Worm (Caenorhabditis elegans) whole organism, L4 larva: ENCODE measurements around the gene nlp-28.
A peak's percentile ranks its signal among the peaks of the same experiment; 100 is the strongest.

Source experiments
- D1046.2 ChIP-seq: fragments of 200-800 bp; sonication (Bioruptor generic); IDR thresholded peaks from 2 replicates; pipeline ENCODE4 v1.3.6; 2022; ENCODE audit warnings: missing genetic modification characterization, missing compliant biosample characterization
- F37D6.2 ChIP-seq: sonication (generic microtip); optimal IDR thresholded peaks from 2 replicates; lab custom pipeline; 2016; ENCODE audit warnings: mild to moderate bottlenecking, missing genetic modification characterization, missing compliant biosample characterization
- F44E2.7 ChIP-seq: fragments of 200-800 bp; sonication (Bioruptor generic); IDR thresholded peaks from 2 replicates; pipeline ENCODE4 v2.1.2; 2022; ENCODE audit warnings: missing genetic modification characterization, missing compliant biosample characterization
- R02D3.7 ChIP-seq: fragments of 150-350 bp; sonication (generic microtip); optimal IDR thresholded peaks from 3 replicates; lab custom pipeline; 2014; ENCODE audit warnings: missing biosample characterization, missing genetic modification characterization
- T20F7.1 ChIP-seq: fragments of 200-800 bp; sonication (Bioruptor generic); optimal IDR thresholded peaks from 2 replicates; lab custom pipeline; 2018; ENCODE audit warnings: mild to moderate bottlenecking, missing genetic modification characterization, missing compliant biosample characterization
- Y75B8A.6 ChIP-seq: fragments of 200-800 bp; sonication (Bioruptor generic); IDR thresholded peaks from 2 replicates; pipeline ENCODE4 v1.3.6; 2022; ENCODE audit warnings: missing genetic modification reagents, missing genetic modification characterization, missing compliant biosample characterization
- aha-1 ChIP-seq: fragments of 150-350 bp; peaks from one replicate; lab custom pipeline; 2014; ENCODE audit warnings: missing biosample characterization, missing genetic modification characterization
- arid-1 ChIP-seq: fragments of 200-800 bp; sonication (Bioruptor generic); conservative IDR thresholded peaks from 2 replicates; pipeline ENCODE4 v1.3.6; 2022; ENCODE audit warnings: missing genetic modification reagents, missing genetic modification characterization, missing compliant biosample characterization
- ceh-32 ChIP-seq: sonication (generic microtip); optimal IDR thresholded peaks from 2 replicates; lab custom pipeline; 2016; ENCODE audit warnings: mild to moderate bottlenecking, missing genetic modification characterization, missing compliant biosample characterization; ENCODE audit not compliant: poor library complexity
- daf-12 ChIP-seq: fragments of 150-350 bp; optimal IDR thresholded peaks from 2 replicates; lab custom pipeline; 2014; ENCODE audit warnings: missing biosample characterization, missing genetic modification reagents, missing genetic modification characterization
- dmd-6 ChIP-seq: fragments of 200-800 bp; sonication (Bioruptor generic); IDR thresholded peaks from 2 replicates; pipeline ENCODE4 v1.3.6; 2022; ENCODE audit warnings: missing genetic modification reagents, missing genetic modification characterization, missing compliant biosample characterization
- duxl-1 ChIP-seq: sonication (generic microtip); optimal IDR thresholded peaks from 2 replicates; lab custom pipeline; 2016; ENCODE audit warnings: mild to moderate bottlenecking, missing genetic modification characterization, moderate library complexity, missing compliant biosample characterization; ENCODE audit not compliant: poor library complexity
- egl-27 ChIP-seq: sonication (generic microtip); optimal IDR thresholded peaks from 3 replicates; lab custom pipeline; 2017; ENCODE audit warnings: missing biosample characterization, missing genetic modification reagents, missing genetic modification characterization
- fkh-10 ChIP-seq: fragments of 150-350 bp; optimal IDR thresholded peaks from 2 replicates; lab custom pipeline; 2014; ENCODE audit warnings: missing biosample characterization, missing genetic modification reagents, missing genetic modification characterization
- gei-8 ChIP-seq: fragments of 200-800 bp; sonication (Bioruptor generic); optimal IDR thresholded peaks from 2 replicates; lab custom pipeline; 2018; ENCODE audit warnings: mild to moderate bottlenecking, missing genetic modification characterization, missing compliant biosample characterization
- hif-1 ChIP-seq, 2 experiments: sonication (generic microtip); optimal IDR thresholded peaks; 2 replicates each; lab custom pipeline; 2016 to 2017; ENCODE audit warnings: missing compliant biosample characterization in 2 of 2, missing genetic modification characterization in 2 of 2, missing genetic modification reagents in 2 of 2, missing genotype in 2 of 2, mild to moderate bottlenecking in 1 of 2
- hlh-11 ChIP-seq: fragments of 200-800 bp; sonication (Bioruptor generic); optimal IDR thresholded peaks from 2 replicates; lab custom pipeline; 2018; ENCODE audit warnings: mild to moderate bottlenecking, missing genetic modification characterization, missing compliant biosample characterization
- hlh-30 ChIP-seq: sonication (generic microtip); optimal IDR thresholded peaks from 2 replicates; lab custom pipeline; 2017; ENCODE audit warnings: antibody characterized with exemption, mild to moderate bottlenecking, missing genetic modification characterization, missing compliant biosample characterization; ENCODE audit not compliant: insufficient read depth
- hmg-1.1 ChIP-seq: fragments of 200-800 bp; sonication (Bioruptor generic); IDR thresholded peaks from 2 replicates; pipeline ENCODE4 v1.3.6; 2022; ENCODE audit warnings: missing genetic modification reagents, missing genetic modification characterization, missing compliant biosample characterization
- jun-1 ChIP-seq: fragments of 150-350 bp; optimal IDR thresholded peaks from 2 replicates; lab custom pipeline; 2014; ENCODE audit warnings: missing biosample characterization, missing genetic modification reagents, missing genetic modification characterization
- lin-15B ChIP-seq: fragments of 150-350 bp; sonication (generic microtip); optimal IDR thresholded peaks from 3 replicates; lab custom pipeline; 2014; ENCODE audit warnings: missing biosample characterization, missing genetic modification characterization
- lir-3 ChIP-seq: sonication (generic microtip); optimal IDR thresholded peaks from 2 replicates; lab custom pipeline; 2016; ENCODE audit warnings: mild to moderate bottlenecking, missing genetic modification characterization, missing compliant biosample characterization
- madf-9 ChIP-seq: fragments of 200-800 bp; sonication (Bioruptor generic); conservative IDR thresholded peaks from 2 replicates; pipeline ENCODE4 v1.3.6; 2022; ENCODE audit warnings: missing genetic modification reagents, missing genetic modification characterization, missing compliant biosample characterization
- nhr-11 ChIP-seq: fragments of 150-350 bp; optimal IDR thresholded peaks from 2 replicates; lab custom pipeline; 2014; ENCODE audit warnings: missing biosample characterization, missing genetic modification characterization
- nhr-111 ChIP-seq: fragments of 200-800 bp; sonication (Bioruptor generic); optimal IDR thresholded peaks from 2 replicates; lab custom pipeline; 2018; ENCODE audit warnings: mild to moderate bottlenecking, missing genetic modification characterization, missing compliant biosample characterization
- nhr-25 ChIP-seq: sonication (generic microtip); optimal IDR thresholded peaks from 2 replicates; lab custom pipeline; 2017; ENCODE audit warnings: missing genetic modification characterization, mild to moderate bottlenecking, missing compliant biosample characterization, antibody characterized with exemption, moderate library complexity, borderline replicate concordance; ENCODE audit not compliant: insufficient read depth
- nhr-42 ChIP-seq: fragments of 200-800 bp; sonication (Bioruptor generic); IDR thresholded peaks from 2 replicates; pipeline ENCODE4 v1.3.6; 2022; ENCODE audit warnings: missing genetic modification characterization, missing compliant biosample characterization
- pha-4 ChIP-seq, 2 experiments: fragments of 150-350 bp in 1 of 2; fragments of 200-800 bp in 1 of 2; sonication (Bioruptor generic) in 1 of 2; IDR thresholded peaks in 1 of 2; optimal IDR thresholded peaks in 1 of 2; 2 replicates each; pipeline versions ENCODE4 v1.3.6 to Lab custom; 2014 to 2022; ENCODE audit warnings: missing genetic modification characterization in 2 of 2, missing genetic modification reagents in 2 of 2, missing biosample characterization in 1 of 2, missing compliant biosample characterization in 1 of 2
- php-3 ChIP-seq: fragments of 200-800 bp; sonication (Bioruptor generic); IDR thresholded peaks from 2 replicates; pipeline ENCODE4 v1.3.6; 2022; ENCODE audit warnings: missing genetic modification reagents, missing genetic modification characterization, missing compliant biosample characterization
- rbr-2 ChIP-seq: sonication (generic microtip); optimal IDR thresholded peaks from 2 replicates; lab custom pipeline; 2016; ENCODE audit warnings: missing genotype, missing genetic modification characterization, missing compliant biosample characterization
- set-16 ChIP-seq: fragments of 200-800 bp; sonication (Bioruptor generic); IDR thresholded peaks from 2 replicates; pipeline ENCODE4 v1.3.6; 2022; ENCODE audit warnings: missing genetic modification reagents, missing genetic modification characterization, missing compliant biosample characterization
- tag-97 ChIP-seq: fragments of 200-800 bp; sonication (Bioruptor generic); IDR thresholded peaks from 2 replicates; pipeline ENCODE4 v1.3.6; 2022; ENCODE audit warnings: missing genetic modification characterization, missing compliant biosample characterization
- unc-39 ChIP-seq: sonication (generic microtip); optimal IDR thresholded peaks from 2 replicates; lab custom pipeline; 2017; ENCODE audit warnings: missing biosample characterization, missing genetic modification characterization
- zfp-3 ChIP-seq: fragments of 200-800 bp; sonication (Bioruptor generic); conservative IDR thresholded peaks from 2 replicates; pipeline ENCODE4 v1.3.6; 2022; ENCODE audit warnings: missing genetic modification reagents, missing genetic modification characterization, missing compliant biosample characterization
- zip-11 ChIP-seq: fragments of 200-800 bp; sonication (Bioruptor generic); IDR thresholded peaks from 2 replicates; pipeline ENCODE4 v1.3.6; 2022; ENCODE audit warnings: missing genetic modification characterization, missing compliant biosample characterization
- ztf-11 ChIP-seq: fragments of 150-350 bp; optimal IDR thresholded peaks from 2 replicates; lab custom pipeline; 2014; ENCODE audit warnings: missing biosample characterization, missing genetic modification characterization

The nlp-28 gene

DNA sequence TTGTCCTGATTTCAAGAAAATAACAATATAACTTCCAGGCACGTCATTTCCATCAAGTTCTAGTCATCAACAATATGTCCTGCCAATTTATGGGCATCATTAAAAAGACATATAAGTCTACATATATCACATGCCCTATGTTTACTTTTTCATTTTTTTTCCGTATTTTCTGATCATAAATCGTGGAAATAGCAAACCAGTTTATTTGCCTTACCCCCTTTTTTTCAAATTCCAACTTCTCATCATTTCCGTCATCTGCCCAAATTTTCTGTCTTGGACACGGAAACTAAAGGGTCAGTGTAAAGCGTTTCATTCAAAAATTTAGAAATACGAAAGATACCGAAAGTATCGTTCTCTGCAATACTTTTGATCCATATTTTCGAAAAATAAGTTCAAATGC, 4.6 kb downstream of the nlp-28 start:
- TF ChIP-seq aha-1 (tag; lab: Kevin White, UChicago) (peak; percentile 63), nhr-11 (tag; lab: Kevin White, UChicago) (no peak), T20F7.1 (GFP tag; lab: Kevin White, UChicago) (peak; percentile 1)

- TF ChIP-seq zfp-3 (GFP tag; lab: Robert Waterston, UW): no peak
- TF ChIP-seq pha-4 (GFP tag; IDR thresholded peaks at IDR 0.05; lab: Robert Waterston, UW): no peak
- no peak for TF ChIP-seq pha-4 (tag; optimal IDR thresholded peaks at IDR 0.05; lab: Kevin White, UChicago)
- no peak for TF ChIP-seq lir-3 (tag; lab: Kevin White, UChicago)
- no peak for TF ChIP-seq arid-1 (GFP tag; lab: Robert Waterston, UW)
- TF ChIP-seq egl-27: no peak
- no peak for TF ChIP-seq dmd-6 (GFP tag; lab: Robert Waterston, UW)
- no peak for TF ChIP-seq nhr-25 (tag; lab: Kevin White, UChicago)
- no peak for TF ChIP-seq R02D3.7
- no peak for TF ChIP-seq F44E2.7
- TF ChIP-seq hmg-1.1 (GFP tag; lab: Robert Waterston, UW): no peak
- TF ChIP-seq D1046.2: no peak
- no peak for TF ChIP-seq Y75B8A.6
- no peak for TF ChIP-seq madf-9 (GFP tag; lab: Robert Waterston, UW)
- no peak for TF ChIP-seq hlh-11 (tag; lab: Kevin White, UChicago)
- TF ChIP-seq, all 104 proteins: peak for 0
Measured at ce11 chrV:3994048-3994447, 6.3 kb downstream of the nlp-28 start, which contains the start of gene K09D9.9. K09D9.9 (minus strand) TSS chrV:3994148.

ce11 chrV:3995838-3996237, 8.1 kb downstream of the nlp-28 start, which contains the start of gene srx-62:
srx-62 (minus strand) TSS chrV:3995938.
- TF ChIP-seq rbr-2 (tag; lab: Kevin White, UChicago): no peak
- TF ChIP-seq duxl-1 (tag; lab: Kevin White, UChicago): no peak
- TF ChIP-seq unc-39 (tag; lab: Kevin White, UChicago): no peak
- TF ChIP-seq set-16: no peak
- TF ChIP-seq F37D6.2 (tag; lab: Kevin White, UChicago): no peak
- TF ChIP-seq hlh-30 (tag; lab: Kevin White, UChicago): no peak
- no peak for TF ChIP-seq nhr-111 (GFP tag; lab: Kevin White, UChicago)
- TF ChIP-seq zip-11 (GFP tag; lab: Robert Waterston, UW): no peak
- no peak for TF ChIP-seq tag-97 (GFP tag; lab: Robert Waterston, UW)
- no peak for TF ChIP-seq daf-12 (tag; lab: Kevin White, UChicago)
- no peak for TF ChIP-seq php-3
- no peak for TF ChIP-seq fkh-10 (GFP tag; lab: Kevin White, UChicago)

ce11 chrV:4004577-4004976, 16.9 kb downstream of the nlp-28 start:
- no peak for TF ChIP-seq hlh-30 (tag; lab: Kevin White, UChicago)
- TF ChIP-seq pha-4 (GFP tag; IDR thresholded peaks at IDR 0.05; lab: Robert Waterston, UW): no peak
- TF ChIP-seq pha-4 (tag; optimal IDR thresholded peaks at IDR 0.05; lab: Kevin White, UChicago): no peak
- TF ChIP-seq nhr-11 (tag; lab: Kevin White, UChicago): no peak
- no peak for TF ChIP-seq ztf-11 (tag; lab: Kevin White, UChicago)
- no peak for TF ChIP-seq gei-8
- TF ChIP-seq lin-15B (tag; lab: Kevin White, UChicago): no peak
- no peak for TF ChIP-seq ceh-32
- no peak for TF ChIP-seq madf-9 (GFP tag; lab: Robert Waterston, UW)
- TF ChIP-seq jun-1: no peak
- no peak for TF ChIP-seq nhr-42 (GFP tag; lab: Robert Waterston, UW)
- no peak for TF ChIP-seq T20F7.1 (GFP tag; lab: Kevin White, UChicago)
- no peak for TF ChIP-seq hif-1 (tag; optimal IDR thresholded peaks at IDR 0.05; lab: Kevin White, UChicago)
